Fruit fly (Drosophila melanogaster) whole organism, larva: Measurements from ENCODE around the gene form3.
A peak's percentile ranks its signal among the peaks of the same experiment; 100 is the strongest.

ENCODE experiments used
- noc ChIP-seq: fragments of 200-800 bp; sonication (Bioruptor generic); optimal IDR thresholded peaks from 3 replicates; lab custom pipeline; 2019; ENCODE audit warnings: missing biosample characterization, mild to moderate bottlenecking, missing genetic modification characterization, moderate library complexity

Gene form3

DNA sequence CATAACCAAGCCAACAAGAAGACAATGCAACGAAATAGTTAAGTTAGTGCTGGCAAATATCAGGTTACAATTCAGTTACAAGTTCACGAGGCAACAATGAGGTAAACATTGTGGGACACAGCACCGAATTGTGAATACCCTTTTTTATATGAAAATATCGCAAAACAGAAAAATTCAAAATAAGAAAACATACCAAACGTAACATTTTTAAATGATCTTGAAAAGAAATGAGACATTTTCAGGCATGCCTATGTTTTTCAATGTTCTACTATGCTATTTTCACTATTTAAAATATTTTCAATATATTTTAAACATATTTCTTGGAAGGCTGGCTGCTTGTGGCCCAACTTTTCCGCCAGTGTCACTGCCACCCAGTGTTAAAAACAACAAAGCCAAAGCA lies 9.3 kb downstream of the form3 start:
- no peak for TF ChIP-seq noc

DNA sequence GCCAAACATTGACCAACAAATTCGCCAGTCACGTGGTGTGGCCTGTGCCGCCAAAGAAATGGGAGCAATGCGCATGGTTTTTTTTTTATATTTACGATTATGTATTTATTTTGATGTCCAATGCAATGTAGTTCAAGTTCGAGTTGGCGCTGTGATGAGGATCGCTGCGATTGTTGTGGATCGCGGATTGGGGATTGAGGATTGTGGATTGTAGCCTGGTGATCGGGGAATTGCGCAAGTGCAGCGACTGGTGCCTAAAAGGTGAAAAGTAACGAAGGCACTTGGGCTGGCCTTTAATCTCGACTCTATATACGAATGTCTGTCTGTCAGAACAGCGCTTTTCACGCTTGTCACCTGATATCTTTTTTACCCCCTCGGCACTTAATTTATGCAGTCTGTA lies 9.9 kb downstream of the form3 start:
- TF ChIP-seq noc, result no peak

DNA sequence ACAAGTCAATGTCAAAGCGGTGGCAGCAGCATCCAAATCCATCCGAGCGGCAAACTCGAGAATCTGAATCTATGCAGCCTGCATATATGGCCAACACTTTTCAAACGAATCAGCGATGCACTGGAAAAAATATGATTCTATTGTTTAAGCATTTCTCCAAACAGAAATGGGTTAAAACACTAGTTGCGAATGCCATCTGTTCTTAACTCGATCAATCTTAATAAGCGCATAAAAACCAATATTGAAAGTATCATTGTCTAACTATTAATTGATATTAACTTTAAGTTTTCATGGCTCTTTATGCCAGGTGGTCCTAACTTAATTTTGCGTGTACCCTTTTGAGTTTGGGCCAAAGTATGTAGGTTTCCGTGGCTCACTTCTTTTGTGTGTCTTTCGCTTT lies 11.1 kb downstream of the form3 start:
- TF ChIP-seq noc, result no peak

DNA sequence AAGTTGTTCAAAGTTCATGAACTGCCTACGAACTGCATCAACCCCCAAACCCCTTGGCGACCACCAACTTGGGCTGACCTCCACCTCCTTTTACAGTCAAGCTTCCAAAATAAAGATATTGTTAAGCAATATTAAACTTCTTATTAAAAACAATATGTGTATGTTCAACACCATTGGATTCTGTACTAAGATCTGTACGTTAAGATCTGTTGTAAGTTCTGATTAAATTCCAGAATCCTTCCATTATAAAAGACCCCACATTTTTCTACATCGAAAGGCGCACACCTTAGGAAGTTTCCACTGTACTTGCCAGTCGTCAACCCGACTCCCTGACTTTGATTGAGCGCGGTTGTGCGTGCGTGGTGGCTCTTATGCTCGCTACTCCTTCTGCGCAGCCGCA lies 18.4 kb downstream of the form3 start:
- TF ChIP-seq noc, result no peak

DNA sequence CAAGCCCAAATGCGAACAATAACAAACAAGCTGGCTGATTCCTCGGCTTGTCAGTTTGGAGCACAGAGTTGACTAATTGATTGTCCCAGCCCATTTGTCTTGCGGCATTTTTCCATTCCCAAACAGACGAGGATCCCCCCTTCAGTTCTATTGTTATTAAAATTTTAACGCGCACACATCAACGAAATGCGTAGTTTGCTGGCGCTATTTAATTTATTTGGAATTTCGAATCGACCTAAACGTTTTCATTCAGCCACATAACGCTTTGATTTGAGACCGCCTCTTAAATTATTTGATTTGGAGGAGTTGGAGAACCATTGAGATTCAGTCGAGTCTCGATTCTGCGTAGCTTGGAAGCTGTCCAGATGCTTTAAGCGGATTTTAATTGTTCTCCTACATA lies 21.3 kb downstream of the form3 start:
- peak; percentile 56 for TF ChIP-seq noc

DNA sequence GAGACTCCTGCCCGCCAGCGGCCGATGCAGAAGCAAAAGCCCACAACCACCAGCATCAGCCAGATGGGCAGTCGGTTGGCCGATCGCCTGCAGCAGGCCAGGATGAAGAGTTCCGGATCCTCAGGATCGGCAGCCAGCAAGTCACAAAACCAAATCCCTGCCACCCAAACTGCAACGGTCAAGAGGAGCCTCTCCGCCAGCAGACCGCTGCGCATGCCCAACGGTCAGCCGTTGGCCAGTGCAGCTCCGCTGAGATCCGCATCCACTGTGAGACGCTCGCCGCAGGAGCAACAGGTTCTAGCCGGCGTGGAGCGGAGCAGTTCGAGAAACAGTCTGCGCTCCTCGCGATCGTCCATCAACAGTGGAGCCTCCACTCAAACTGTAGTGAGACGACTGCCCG lies 27.5 kb downstream of the form3 start:
- no peak for TF ChIP-seq noc

DNA sequence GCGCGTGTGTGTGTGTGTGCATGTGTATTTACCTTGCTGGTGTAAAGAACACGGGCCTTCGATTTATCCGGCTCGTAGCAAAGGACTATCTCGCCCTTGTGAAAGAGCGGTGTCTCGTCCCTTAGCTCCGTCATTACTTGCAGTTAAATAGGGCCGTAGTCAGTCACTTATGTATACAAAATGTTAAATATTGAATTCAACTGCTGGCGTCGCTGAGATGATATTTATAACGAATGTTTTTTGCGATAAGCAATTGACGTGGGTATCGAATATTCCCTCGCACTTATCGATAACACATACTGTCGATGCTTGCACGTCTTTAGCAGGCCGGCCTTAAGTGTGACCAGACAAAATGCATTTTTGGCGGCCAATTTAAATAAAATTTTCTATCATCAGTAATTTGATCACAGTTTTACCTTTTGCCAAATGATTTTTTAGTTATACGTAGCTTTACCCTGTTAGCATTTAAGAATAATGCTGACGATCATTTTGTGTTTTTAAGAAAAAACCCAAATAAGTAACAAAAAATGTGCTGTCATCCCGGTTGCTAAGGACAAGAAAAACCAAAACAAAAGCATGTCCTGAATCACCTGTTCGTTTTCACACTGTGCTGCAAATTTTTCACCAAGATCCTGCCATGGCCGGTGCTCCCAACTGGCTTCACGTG lies 30.8 kb downstream of the form3 start, which contains the start of the genes msl-3 and BBS1:
Gene msl-3, minus strand, starts transcription at position 245 of the 667 bp plus-strand sequence.
Gene BBS1, plus strand, starts transcription at position 617 of the 667 bp plus-strand sequence.
- no peak for TF ChIP-seq noc

DNA sequence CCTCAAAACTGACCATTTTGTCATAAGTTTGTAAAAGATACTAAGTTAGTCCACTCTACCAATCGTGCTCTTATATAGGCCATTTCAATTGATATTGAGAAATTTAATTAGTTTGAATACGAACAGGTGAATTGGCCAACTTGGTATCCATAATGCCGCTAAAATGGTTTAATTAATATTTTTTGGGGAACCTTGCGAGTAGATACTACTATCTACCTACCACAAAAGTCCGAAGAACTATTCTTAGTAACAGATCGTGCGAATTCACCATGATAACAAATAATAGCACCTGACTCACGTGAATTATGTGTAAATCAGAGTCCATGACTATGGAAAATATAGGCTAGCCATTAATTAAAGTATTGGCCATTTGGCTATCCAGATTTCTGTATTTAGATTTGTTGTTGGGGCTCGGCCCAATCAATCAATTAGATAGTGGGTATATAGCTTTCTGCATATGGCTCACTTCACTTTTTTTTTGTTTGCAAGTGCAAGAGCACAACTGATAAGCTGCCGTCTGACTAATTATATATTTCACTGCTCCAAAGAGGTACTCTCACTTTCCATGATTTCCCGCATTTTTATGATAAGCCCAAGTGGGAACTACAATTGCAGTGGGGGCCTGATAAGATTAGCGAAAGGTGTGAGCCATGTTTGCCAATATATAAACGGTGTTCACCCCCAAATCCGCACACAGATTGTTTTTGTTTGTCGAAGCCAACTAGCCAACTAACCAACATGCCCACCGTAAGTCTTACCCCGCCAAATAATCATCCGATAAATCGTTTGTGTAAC lies 33.8 kb downstream of the form3 start, which contains the start of the genes Acbp4 and Acbp6:
Gene Acbp4, minus strand, starts transcription at position 51 of the 795 bp plus-strand sequence.
Gene Acbp6, plus strand, starts transcription at position 690 of the 795 bp plus-strand sequence.
- peak; percentile 37 for TF ChIP-seq noc

DNA sequence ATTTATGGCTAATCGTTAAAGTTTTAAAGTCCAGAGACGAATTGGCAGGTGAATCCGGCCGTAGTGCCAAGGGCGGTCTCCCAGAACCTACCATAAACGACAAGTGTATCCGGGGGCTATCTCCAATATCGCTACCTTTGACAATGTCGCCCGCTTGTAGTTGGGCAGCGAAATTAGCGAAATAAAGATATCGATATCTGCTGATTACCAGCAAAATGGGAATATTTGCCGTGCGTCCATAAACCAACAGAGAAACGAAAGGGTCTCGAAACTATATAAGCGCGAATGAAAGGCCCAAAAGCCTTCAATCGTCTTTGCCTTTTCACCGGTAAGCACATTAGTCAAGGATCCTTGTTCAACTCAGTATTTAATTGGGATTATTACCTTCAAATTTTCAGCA lies 36.0 kb downstream of the form3 start, which contains the start of gene Acbp3:
Gene Acbp3, plus strand, starts transcription at position 301 of the 400 bp plus-strand sequence.
- TF ChIP-seq noc, result no peak

DNA sequence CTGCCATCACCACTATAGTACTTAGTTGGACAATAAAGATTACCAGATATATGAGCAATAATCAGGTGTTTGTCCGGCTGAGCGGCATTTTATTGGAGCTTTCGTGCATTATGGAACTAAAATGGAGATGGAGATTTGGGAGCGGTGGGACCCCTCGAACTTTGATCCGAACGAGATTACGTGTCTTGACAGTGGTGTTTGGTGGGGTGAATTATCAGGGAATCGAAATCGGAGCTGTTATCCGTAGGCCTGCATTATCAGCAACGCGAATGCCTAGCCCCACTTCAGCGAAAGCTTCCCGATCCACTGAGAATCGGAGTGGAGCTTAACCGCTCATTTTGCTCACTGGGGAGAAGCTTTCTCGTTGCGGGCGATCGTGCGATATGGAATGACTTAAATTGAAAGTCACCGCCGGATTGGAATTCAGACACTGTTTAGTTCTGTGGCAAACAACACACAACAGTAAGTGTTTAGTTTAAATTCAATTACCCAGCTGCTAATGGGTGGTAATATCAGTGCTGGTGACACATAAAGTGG lies 36.9 kb downstream of the form3 start, which contains the start of gene Acbp2:
Gene Acbp2, plus strand, starts transcription at position 417 of the 537 bp plus-strand sequence.
- peak; percentile 61 for TF ChIP-seq noc

DNA sequence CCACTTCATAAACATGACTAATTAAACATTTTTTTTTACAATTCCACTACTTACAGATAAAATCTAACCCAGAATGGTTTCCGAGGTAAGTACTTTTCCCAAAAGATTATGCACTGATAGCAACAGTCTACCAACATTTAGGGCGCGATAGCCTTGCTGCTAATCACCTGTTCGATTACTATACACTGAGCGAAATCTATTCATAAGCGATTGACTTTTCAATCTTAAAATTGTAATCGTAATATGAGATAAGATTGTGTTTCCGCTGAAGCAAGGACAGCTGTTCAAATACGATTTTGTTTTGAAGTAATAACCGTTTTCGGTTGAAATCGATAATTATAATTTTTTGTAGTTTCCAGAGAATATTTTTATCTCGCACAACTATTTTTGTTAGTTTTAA lies 38.0 kb downstream of the form3 start:
- TF ChIP-seq noc, result peak; percentile 40

DNA sequence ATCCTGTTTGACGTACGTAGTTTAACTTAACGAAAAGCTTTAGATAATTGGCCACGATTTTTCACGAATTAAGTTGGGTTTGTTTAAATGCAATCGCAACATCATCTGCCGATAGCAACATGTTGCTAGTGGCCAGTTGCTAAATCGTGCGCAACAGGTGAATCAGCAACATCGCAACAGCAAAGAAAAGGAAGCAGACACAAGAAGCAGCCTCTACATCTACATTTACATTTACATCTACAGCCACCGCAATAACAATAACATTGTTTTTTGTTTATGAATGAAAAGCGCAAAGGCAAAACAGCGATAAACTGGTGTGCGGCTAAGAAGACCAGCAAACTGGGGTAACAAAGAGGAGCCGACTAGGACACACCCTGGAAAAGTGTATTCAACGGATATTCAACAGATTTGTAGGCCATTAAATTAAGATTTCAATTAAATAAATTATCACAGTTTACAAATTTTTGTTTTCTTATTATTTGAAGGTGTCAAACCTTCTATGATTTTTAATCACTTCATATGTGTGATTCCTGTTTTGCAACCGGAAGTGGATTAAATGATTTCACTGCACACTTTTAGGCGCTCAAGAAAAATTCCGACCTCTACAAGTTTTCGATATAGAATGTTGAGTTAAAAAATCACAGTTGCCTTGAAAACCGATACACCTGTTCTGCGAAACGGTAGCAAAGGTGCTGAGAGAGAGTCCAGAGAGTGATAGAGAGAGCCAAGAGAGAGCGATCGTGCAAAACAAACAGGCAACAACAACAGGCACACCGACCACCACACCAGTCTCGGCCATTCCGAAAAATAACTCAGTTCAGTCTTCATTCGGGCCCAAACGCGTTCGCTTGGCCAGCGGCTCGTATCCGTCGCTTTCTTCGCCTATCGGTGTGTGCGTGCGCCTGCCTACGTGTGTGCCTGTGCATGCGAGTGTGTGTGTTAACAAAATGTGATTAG lies 39.4 kb downstream of the form3 start, which contains the start of gene melt:
Gene melt, plus strand, starts transcription at position 818 of the 957 bp plus-strand sequence.
- TF ChIP-seq noc, result peak; percentile 91

DNA sequence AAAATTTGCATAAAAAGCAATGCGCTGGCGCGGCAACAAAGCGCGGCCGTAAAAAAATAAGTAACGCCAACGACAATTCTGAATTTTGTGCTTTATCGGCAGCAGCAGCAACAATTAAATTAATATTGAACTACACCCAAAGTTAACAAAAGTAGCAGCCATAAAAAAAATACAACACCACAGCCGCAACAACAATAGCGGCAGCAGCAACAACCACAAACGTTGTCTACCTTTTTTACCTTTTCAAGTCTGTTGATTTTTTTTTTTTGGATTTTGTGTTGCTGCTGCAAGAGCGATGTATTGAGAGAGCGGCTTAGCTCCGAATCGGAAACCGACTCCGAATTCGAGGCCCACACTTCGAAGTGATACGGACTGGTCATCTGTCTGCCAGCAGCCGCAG lies 40.2 kb downstream of the form3 start:
- no peak for TF ChIP-seq noc

DNA sequence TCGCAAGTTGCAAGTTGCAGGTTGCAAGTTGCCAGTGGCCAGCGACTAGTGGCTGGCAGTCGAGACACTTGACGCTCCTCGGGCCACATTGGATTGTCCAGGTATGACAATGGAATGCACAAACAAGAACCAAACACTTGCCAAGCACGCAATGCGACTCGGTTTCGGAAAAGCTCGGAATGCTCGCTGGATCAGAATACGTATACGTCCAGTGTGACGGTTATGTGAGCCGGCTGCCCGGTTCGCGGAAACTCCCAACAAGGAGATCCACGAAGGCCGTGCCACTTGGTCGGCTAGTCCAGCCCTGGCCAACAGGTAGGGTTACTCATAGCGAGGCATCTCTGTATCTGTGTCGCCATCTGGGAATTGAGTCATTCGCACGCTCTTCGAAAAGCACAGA lies 42.0 kb downstream of the form3 start:
- TF ChIP-seq noc, result no peak

DNA sequence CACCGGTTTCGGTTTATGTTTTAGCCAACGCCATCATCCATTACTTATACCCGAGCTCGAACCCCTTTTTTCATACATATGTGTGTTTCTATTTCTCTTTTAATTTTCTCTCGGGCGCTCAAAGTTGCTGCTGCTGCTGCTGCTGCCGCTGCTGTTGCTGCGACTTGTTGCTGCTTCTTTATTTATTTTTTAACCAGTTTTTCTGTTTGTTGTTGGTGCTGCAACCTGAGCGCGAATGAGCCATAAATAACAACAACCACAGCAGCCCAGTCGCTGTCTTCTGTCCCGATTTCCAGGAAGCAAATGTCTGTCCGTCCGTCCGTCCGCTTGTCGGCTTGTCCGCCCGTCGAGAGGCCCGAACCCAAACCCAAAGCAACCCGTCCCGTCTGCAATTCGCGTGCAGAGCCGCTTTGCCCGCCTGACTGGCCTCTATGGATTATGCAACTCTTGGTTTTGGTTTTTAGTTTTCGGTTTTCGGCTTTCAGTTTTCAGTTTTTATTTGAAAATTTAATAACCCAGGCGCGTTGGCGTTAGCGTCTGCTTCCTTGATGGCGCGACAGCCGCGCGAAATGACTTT lies 43.1 kb downstream of the form3 start:
- TF ChIP-seq noc, result no peak

DNA sequence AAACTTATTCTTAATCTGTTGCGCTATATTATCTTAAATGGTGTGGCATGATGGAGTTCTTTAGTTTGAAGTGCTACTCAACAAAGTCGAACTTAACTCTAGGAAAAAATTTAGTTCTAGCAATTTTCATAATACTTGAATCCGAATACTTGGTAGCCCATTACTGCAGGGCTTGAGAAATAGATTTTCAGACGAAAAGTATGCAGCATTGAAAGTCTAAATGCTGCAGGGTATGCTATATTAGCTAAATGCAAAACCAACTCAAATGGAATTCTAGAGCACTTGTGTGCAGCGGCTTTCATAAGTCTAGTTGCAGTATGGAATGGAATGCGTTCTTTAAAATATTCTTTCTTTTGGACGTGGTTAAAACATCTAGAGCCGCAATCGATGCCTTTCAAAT lies 48.7 kb downstream of the form3 start:
- TF ChIP-seq noc, result no peak
